Fruit fly (Drosophila melanogaster): ENCODE results near the gene jvl.

jvl gene

dm6 chr3R:14731781-14732100, 9.6 kb upstream of the jvl start (continued):
- TF ChIP-seq kni (GFP tag; optimal IDR thresholded peaks at IDR 0.05) (no peak), Opbp (GFP tag; IDR thresholded peaks at IDR 0.05; ENCODE audit: partially characterized antibody) (no peak), CG30403 (GFP tag; optimal IDR thresholded peaks at IDR 0.05) (peak; percentile 19), Jarid2 (GFP tag; optimal IDR thresholded peaks at IDR 0.05) (no peak)

DNA sequence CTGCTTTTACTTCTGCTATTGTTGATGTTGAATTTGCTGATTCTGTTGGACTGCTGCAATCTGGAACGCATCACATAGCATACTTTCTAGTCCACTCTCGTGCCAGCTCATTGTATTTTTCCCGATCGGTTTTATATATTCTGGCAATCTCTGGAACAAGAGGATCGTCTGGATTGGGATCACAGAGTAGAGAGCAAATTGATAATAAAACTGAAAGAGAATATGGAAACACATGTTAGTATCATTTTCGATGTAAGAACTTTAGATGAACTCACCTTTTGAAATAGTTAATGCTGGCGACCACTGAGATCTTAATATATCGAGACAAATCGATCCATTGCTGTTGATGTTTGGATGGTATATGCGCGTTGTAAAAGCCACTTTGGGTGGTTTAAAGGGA, 8.0 kb upstream of the jvl start:
- TF ChIP-seq Ets65A (GFP tag): peak; percentile 68
- no peak for TF ChIP-seq CG4424 (GFP tag; optimal IDR thresholded peaks at IDR 0.05)

- TF ChIP-seq CG10462 (GFP tag; optimal IDR thresholded peaks at IDR 0.05): no peak
- no peak for TF ChIP-seq CG11398 (GFP tag; optimal IDR thresholded peaks at IDR 0.05)
- no peak for TF ChIP-seq cato (GFP tag; optimal IDR thresholded peaks at IDR 0.05; ENCODE audit: borderline replicate concordance)
Observed at dm6 chr3R:14733937-14734336, 7.4 kb upstream of the jvl start.

dm6 chr3R:14734623-14735392, 6.6 kb upstream of the jvl start:
- TF ChIP-seq D19B (GFP tag; optimal IDR thresholded peaks at IDR 0.05) (peak; percentile 35), CG15073 (GFP tag; optimal IDR thresholded peaks at IDR 0.05) (no peak), Drgx (GFP tag; IDR thresholded peaks at IDR 0.05) (0 out of 2 replicates have a peak, but pooled peaks have one; percentile 44), bsh (GFP tag; optimal IDR thresholded peaks at IDR 0.05) (peak in 1 of 2 experiments; percentile 15), Trl (optimal IDR thresholded peaks at IDR 0.05) (peak in 1 of 2 experiments; percentile 16), Trl (GFP tag; optimal IDR thresholded peaks at IDR 0.05) (no peak), crol (GFP tag; IDR thresholded peaks at IDR 0.05) (peak; percentile 52; the same call in 1 of the 2 replicates), sr (GFP tag; IDR thresholded peaks at IDR 0.05) (0 out of 3 replicates have a peak, but pooled peaks have one; percentile 13), chinmo (GFP tag; IDR thresholded peaks at IDR 0.05; ENCODE audit: partially characterized antibody) (0 out of 4 replicates have a peak, but pooled peaks have one; percentile 31), zf30C (GFP tag; optimal IDR thresholded peaks at IDR 0.05) (no peak), Med (GFP tag) (peak; percentile 32), Ets65A (GFP tag) (peak; percentile 46), grau (tag; optimal IDR thresholded peaks at IDR 0.05) (peak; percentile 51), Xrp1 (GFP tag; IDR thresholded peaks at IDR 0.05) (peak; percentile 20; the same call in 1 of the 2 replicates), vvl (GFP tag; IDR thresholded peaks at IDR 0.05) (no peak)

dm6 chr3R:14736001-14736400, 5.4 kb upstream of the jvl start:
- peak; percentile 48 for TF ChIP-seq exex (tag; optimal IDR thresholded peaks at IDR 0.05)
- TF ChIP-seq sug (tag; optimal IDR thresholded peaks at IDR 0.05): peak; percentile 19
- no peak for TF ChIP-seq B-H2 (GFP tag; optimal IDR thresholded peaks at IDR 0.05)

DNA sequence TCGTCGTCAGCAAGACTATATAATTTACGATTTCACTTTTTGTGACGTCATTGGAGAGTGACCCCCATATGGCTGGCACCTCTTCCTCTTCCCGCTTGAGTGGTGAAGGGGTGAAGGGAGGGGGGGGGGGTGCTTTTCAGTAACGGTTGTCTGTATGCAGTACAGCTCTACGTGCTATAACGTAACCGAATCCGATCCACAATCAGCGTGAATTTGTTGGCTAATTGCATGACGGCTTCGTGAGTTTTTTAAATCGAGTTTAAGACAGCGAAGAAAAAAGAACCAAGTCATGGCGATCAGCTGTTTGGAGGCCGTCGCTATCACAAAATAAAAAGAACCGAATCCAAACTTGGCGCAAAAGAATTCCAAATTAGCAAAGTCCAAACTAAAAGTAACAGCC, 4.7 kb upstream of the jvl start:
- TF ChIP-seq grn (GFP tag; optimal IDR thresholded peaks at IDR 0.05): no peak
- no peak for TF ChIP-seq sens-2 (GFP tag; IDR thresholded peaks at IDR 0.05)
- peak; percentile 22 for TF ChIP-seq gsb-n (tag; optimal IDR thresholded peaks at IDR 0.05)
- no peak for TF ChIP-seq CG8359 (GFP tag; optimal IDR thresholded peaks at IDR 0.05; ENCODE audit: borderline replicate concordance)
- TF ChIP-seq ro (GFP tag; IDR thresholded peaks at IDR 0.05): no peak
- no peak for TF ChIP-seq fd3F (GFP tag; optimal IDR thresholded peaks at IDR 0.05)
- no peak for TF ChIP-seq CG13775 (GFP tag; optimal IDR thresholded peaks at IDR 0.05)
- no peak for TF ChIP-seq Atf3 (GFP tag; optimal IDR thresholded peaks at IDR 0.05)
- no peak for TF ChIP-seq ap (GFP tag; IDR thresholded peaks at IDR 0.05)
- TF ChIP-seq Lhr (GFP tag; optimal IDR thresholded peaks at IDR 0.05): no peak
- no peak for TF ChIP-seq Xrp1 (GFP tag; IDR thresholded peaks at IDR 0.05)
- no peak for TF ChIP-seq pnt (GFP tag; optimal IDR thresholded peaks at IDR 0.05)
- no peak for TF ChIP-seq CG11695 (GFP tag; IDR thresholded peaks at IDR 0.05)
- TF ChIP-seq wor (GFP tag; IDR thresholded peaks at IDR 0.05): no peak
- TF ChIP-seq CG17328 (GFP tag; IDR thresholded peaks at IDR 0.05): no peak
- no peak for TF ChIP-seq lbe (GFP tag; optimal IDR thresholded peaks at IDR 0.05)
- TF ChIP-seq ken (GFP tag; IDR thresholded peaks at IDR 0.05): 0 out of 3 replicates have a peak, but pooled peaks have one; percentile 12
- TF ChIP-seq stc (GFP tag; IDR thresholded peaks at IDR 0.05): no peak

All from whole organism, embryonic.